Worm (Caenorhabditis elegans): ENCODE measurements around the gene srw-55.

- TF ChIP-seq tbx-11 (GFP tag; IDR thresholded peaks at IDR 0.05): no peak
- TF ChIP-seq ama-1 (optimal IDR thresholded peaks at IDR 0.05): no peak
- TF ChIP-seq flt-1 (GFP tag; IDR thresholded peaks at IDR 0.05): no peak
- TF ChIP-seq ceh-36 (tag; optimal IDR thresholded peaks at IDR 0.05): no peak
- TF ChIP-seq pes-1 (GFP tag; IDR thresholded peaks at IDR 0.05): no peak
- no peak for TF ChIP-seq aly-1 (tag; optimal IDR thresholded peaks at IDR 0.05)
- no peak for TF ChIP-seq F13C5.2 (tag; optimal IDR thresholded peaks at IDR 0.05)
- TF ChIP-seq ceh-13 (GFP tag; optimal IDR thresholded peaks at IDR 0.05): no peak
- TF ChIP-seq ets-7 (tag; optimal IDR thresholded peaks at IDR 0.05): no peak
- no peak for TF ChIP-seq hmbx-1 (tag; optimal IDR thresholded peaks at IDR 0.05)
- TF ChIP-seq hmg-4 (GFP tag; optimal IDR thresholded peaks at IDR 0.05): no peak
- TF ChIP-seq tbx-37 (GFP tag; conservative IDR thresholded peaks at IDR 0.05): no peak
- no peak for TF ChIP-seq tra-4 (tag; optimal IDR thresholded peaks at IDR 0.05)
- no peak for TF ChIP-seq scrt-1 (GFP tag; IDR thresholded peaks at IDR 0.05)
These were observed 39.6 kb downstream of the srw-55 start for ce11 chrV:15900564-15900963.

All from whole organism, early embryonic.